Worm (Caenorhabditis elegans) whole organism, young adult: ENCODE results near the gene F58G6.7.

Source experiments
- B0035.1 ChIP-seq: sonication (generic microtip); optimal IDR thresholded peaks from 2 replicates; lab custom pipeline; 2016; ENCODE audit warnings: missing genetic modification characterization, mild to moderate bottlenecking, missing compliant biosample characterization, missing genotype, missing genetic modification reagents
- B0261.1 ChIP-seq: sonication (generic microtip); optimal IDR thresholded peaks from 2 replicates; lab custom pipeline; 2016; ENCODE audit warnings: mild to moderate bottlenecking, missing genetic modification characterization, moderate library complexity, missing compliant biosample characterization
- F22D6.2 ChIP-seq: sonication (generic microtip); optimal IDR thresholded peaks from 2 replicates; lab custom pipeline; 2016; ENCODE audit warnings: mild to moderate bottlenecking, missing genetic modification characterization, missing compliant biosample characterization
- F23B12.7 ChIP-seq: sonication (generic microtip); optimal IDR thresholded peaks from 2 replicates; lab custom pipeline; 2017; ENCODE audit warnings: missing genetic modification characterization, mild to moderate bottlenecking, missing compliant biosample characterization, antibody characterized with exemption, moderate library complexity; ENCODE audit not compliant: insufficient read depth
- Y53F4B.3 ChIP-seq: fragments of 200-800 bp; sonication (Bioruptor generic); IDR thresholded peaks from 2 replicates; pipeline ENCODE4 v1.3.6; 2022; ENCODE audit warnings: missing genetic modification reagents, missing genetic modification characterization, missing compliant biosample characterization
- ama-1 ChIP-seq, 3 experiments: fragments of 150-350 bp in 1 of 3; sonication (generic microtip) in 2 of 3; optimal IDR thresholded peaks; 2 replicates each; lab custom pipeline; 2014 to 2018; ENCODE audit warnings: missing biosample characterization in 2 of 3, missing genetic modification characterization in 2 of 3, missing genetic modification reagents in 2 of 3
- attf-3 ChIP-seq: fragments of 200-800 bp; sonication (Bioruptor generic); conservative IDR thresholded peaks from 2 replicates; pipeline ENCODE4 v1.3.6; 2022; ENCODE audit warnings: missing genetic modification reagents, missing genetic modification characterization, missing compliant biosample characterization
- ceh-40 ChIP-seq: fragments of 200-800 bp; sonication (Bioruptor generic); IDR thresholded peaks from 2 replicates; pipeline ENCODE4 v1.3.6; 2022; ENCODE audit warnings: missing genetic modification characterization, missing compliant biosample characterization
- hlh-26 ChIP-seq: fragments of 200-800 bp; sonication (Bioruptor generic); conservative IDR thresholded peaks from 2 replicates; pipeline ENCODE4 v1.3.6; 2022; ENCODE audit warnings: missing genetic modification reagents, missing genetic modification characterization, missing compliant biosample characterization
- nfya-1 ChIP-seq: sonication (generic microtip); optimal IDR thresholded peaks from 2 replicates; lab custom pipeline; 2017; ENCODE audit warnings: antibody characterized with exemption, missing compliant biosample characterization, missing genetic modification characterization, borderline replicate concordance; ENCODE audit not compliant: insufficient read depth
- nfyb-1 ChIP-seq: fragments of 200-800 bp; sonication (Bioruptor generic); IDR thresholded peaks from 2 replicates; pipeline ENCODE4 v1.3.6; 2022; ENCODE audit warnings: missing genetic modification reagents, missing genetic modification characterization, missing compliant biosample characterization
- snpc-1.3 ChIP-seq: sonication (generic microtip); optimal IDR thresholded peaks from 2 replicates; lab custom pipeline; 2017; ENCODE audit warnings: missing genetic modification characterization, mild to moderate bottlenecking, missing compliant biosample characterization, antibody characterized with exemption, moderate library complexity, missing genotype, missing genetic modification reagents; ENCODE audit not compliant: insufficient read depth
- zfh-2 ChIP-seq: fragments of 200-800 bp; sonication (Bioruptor generic); conservative IDR thresholded peaks from 2 replicates; pipeline ENCODE4 v1.3.6; 2022; ENCODE audit warnings: missing genetic modification reagents, missing genetic modification characterization, missing compliant biosample characterization

DNA sequence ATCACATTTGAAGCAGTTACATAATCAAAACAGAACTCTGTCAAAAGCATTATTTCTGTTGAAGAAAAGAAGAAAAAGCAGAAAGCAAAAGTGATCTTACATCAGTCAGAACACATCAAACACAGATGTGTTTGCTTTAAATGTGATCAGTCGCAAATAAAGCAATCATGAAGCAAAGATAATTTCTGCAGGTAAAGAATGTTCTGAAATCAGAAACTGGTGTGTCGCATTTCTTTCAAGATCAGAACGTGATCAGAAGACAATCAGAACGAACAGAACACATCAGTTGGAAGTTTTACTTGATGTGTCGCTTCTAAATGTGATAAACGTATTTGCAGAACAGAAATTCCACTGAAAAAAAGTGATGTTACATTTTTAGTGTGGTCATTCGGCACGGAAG, 44.9 kb downstream of the F58G6.7 start:
- TF ChIP-seq nfya-1 (no peak), nfyb-1 (GFP tag; lab: Robert Waterston, UW) (no peak), B0261.1 (tag; lab: Kevin White, UChicago) (no peak), ama-1 (optimal IDR thresholded peaks at IDR 0.05; lab: Kevin White, UChicago) (no peak), ama-1 (GFP tag; optimal IDR thresholded peaks at IDR 0.05; lab: Kevin White, UChicago) (no peak), B0035.1 (tag; lab: Kevin White, UChicago) (no peak), Y53F4B.3 (GFP tag; lab: Robert Waterston, UW) (no peak), zfh-2 (GFP tag; lab: Robert Waterston, UW) (no peak), attf-3 (no peak), snpc-1.3 (no peak), hlh-26 (GFP tag; lab: Robert Waterston, UW) (no peak), ceh-40 (GFP tag; lab: Robert Waterston, UW) (no peak), F23B12.7 (tag; lab: Kevin White, UChicago) (no peak), F22D6.2 (tag; lab: Kevin White, UChicago) (no peak)
